Fruit fly (Drosophila melanogaster): ENCODE results near the gene Nhe3.

The Nhe3 gene

dm6 chr2L:6698387-6698786 is 14.2 kb upstream of the Nhe3 start (continued):
- TF ChIP-seq CG12942 (GFP tag; optimal IDR thresholded peaks at IDR 0.05), result peak; percentile 2
- TF ChIP-seq CG17361 (GFP tag; IDR thresholded peaks at IDR 0.05), result peak; percentile 39; the same call in 1 of the 3 replicates
- peak; percentile 58 for TF ChIP-seq CG15269 (tag; optimal IDR thresholded peaks at IDR 0.05)
- TF ChIP-seq C15 (GFP tag; IDR thresholded peaks at IDR 0.05), result no peak
- TF ChIP-seq CG14965 (GFP tag; optimal IDR thresholded peaks at IDR 0.05; ENCODE audit: borderline replicate concordance), result no peak
- peak; percentile 58 for TF ChIP-seq CG7839 (tag; optimal IDR thresholded peaks at IDR 0.05)
- TF ChIP-seq Nf-YA (GFP tag; IDR thresholded peaks at IDR 0.05), result no peak
- no peak for TF ChIP-seq Deaf1 (tag; optimal IDR thresholded peaks at IDR 0.05)
- peak; percentile 47 for TF ChIP-seq CG1233 (GFP tag; optimal IDR thresholded peaks at IDR 0.05)
- TF ChIP-seq wor (GFP tag; IDR thresholded peaks at IDR 0.05), result no peak
- TF ChIP-seq Nf-YC (tag; optimal IDR thresholded peaks at IDR 0.05), result no peak
- no peak for TF ChIP-seq Tbp (GFP tag; optimal IDR thresholded peaks at IDR 0.05)
- no peak; the same call in 1 of the 2 replicates for TF ChIP-seq CG32532 (GFP tag; IDR thresholded peaks at IDR 0.05)
- peak; percentile 62 for TF ChIP-seq CG9727 (GFP tag; optimal IDR thresholded peaks at IDR 0.05)
- TF ChIP-seq CG33213 (GFP tag; optimal IDR thresholded peaks at IDR 0.05), result peak; percentile 12
- TF ChIP-seq CG18764 (GFP tag; optimal IDR thresholded peaks at IDR 0.05), result peak; percentile 7
- TF ChIP-seq CG18011 (GFP tag; optimal IDR thresholded peaks at IDR 0.05), result no peak
- no peak for TF ChIP-seq Awh (GFP tag; IDR thresholded peaks at IDR 0.05)
- TF ChIP-seq CG11696 (GFP tag; IDR thresholded peaks at IDR 0.05), result no peak
- TF ChIP-seq HLH54F (GFP tag; optimal IDR thresholded peaks at IDR 0.05), result peak; percentile 12
- peak; percentile 48 for TF ChIP-seq lab (GFP tag; optimal IDR thresholded peaks at IDR 0.05)
- no peak for TF ChIP-seq al (GFP tag; IDR thresholded peaks at IDR 0.05)
- TF ChIP-seq CG17359 (tag; optimal IDR thresholded peaks at IDR 0.05), result peak; percentile 31
- no peak for TF ChIP-seq odd (GFP tag; optimal IDR thresholded peaks at IDR 0.05)
- no peak for TF ChIP-seq pb (GFP tag; optimal IDR thresholded peaks at IDR 0.05)
- no peak for TF ChIP-seq CG12744 (GFP tag; optimal IDR thresholded peaks at IDR 0.05)
- TF ChIP-seq CG3163 (GFP tag; optimal IDR thresholded peaks at IDR 0.05), result no peak
- TF ChIP-seq CG11695 (GFP tag; IDR thresholded peaks at IDR 0.05), result peak; percentile 20; the same call in 1 of the 3 replicates
- no peak for TF ChIP-seq chinmo (GFP tag; IDR thresholded peaks at IDR 0.05; ENCODE audit: partially characterized antibody)
- peak; percentile 40 for TF ChIP-seq lbe (GFP tag; optimal IDR thresholded peaks at IDR 0.05)
- peak; percentile 31; the same call in 1 of the 2 replicates for TF ChIP-seq ap (GFP tag; IDR thresholded peaks at IDR 0.05)
- TF ChIP-seq sug (tag; optimal IDR thresholded peaks at IDR 0.05), result no peak
- no peak for TF ChIP-seq yki (optimal IDR thresholded peaks at IDR 0.05)
- no peak for TF ChIP-seq fu2 (GFP tag; optimal IDR thresholded peaks at IDR 0.05)
- TF ChIP-seq sens-2 (GFP tag; IDR thresholded peaks at IDR 0.05), result peak; percentile 42; the same call in 1 of the 2 replicates
- TF ChIP-seq fd102C (GFP tag; optimal IDR thresholded peaks at IDR 0.05), result no peak
- TF ChIP-seq Ravus (GFP tag; IDR thresholded peaks at IDR 0.05), result no peak
- no peak for TF ChIP-seq CG10274 (GFP tag; optimal IDR thresholded peaks at IDR 0.05)
- TF ChIP-seq CG9932 (GFP tag; IDR thresholded peaks at IDR 0.05), result peak; percentile 37; the same call in 1 of the 2 replicates
- no peak; the same call in 1 of the 2 replicates for TF ChIP-seq CG10366 (GFP tag; IDR thresholded peaks at IDR 0.05)
- no peak for TF ChIP-seq cwo (GFP tag; optimal IDR thresholded peaks at IDR 0.05)
- peak; percentile 40 for TF ChIP-seq CG12391 (tag; optimal IDR thresholded peaks at IDR 0.05)
- no peak for TF ChIP-seq hb (GFP tag; IDR thresholded peaks at IDR 0.05; ENCODE audit: partially characterized antibody)
- TF ChIP-seq CG12299 (tag; optimal IDR thresholded peaks at IDR 0.05), result no peak
- TF ChIP-seq gt (GFP tag; IDR thresholded peaks at IDR 0.05), result no peak
- TF ChIP-seq fd3F (GFP tag; optimal IDR thresholded peaks at IDR 0.05), result peak; percentile 7
- no peak for TF ChIP-seq twi (tag; optimal IDR thresholded peaks at IDR 0.05)
- TF ChIP-seq Mes4 (GFP tag; optimal IDR thresholded peaks at IDR 0.05), result no peak
- TF ChIP-seq so (GFP tag; IDR thresholded peaks at IDR 0.05), result no peak
- TF ChIP-seq Side (GFP tag; optimal IDR thresholded peaks at IDR 0.05), result no peak
- TF ChIP-seq CG11085 (GFP tag; IDR thresholded peaks at IDR 0.05), result 0 out of 2 replicates have a peak, but pooled peaks have one; percentile 18
- TF ChIP-seq CG1529 (GFP tag; optimal IDR thresholded peaks at IDR 0.05), result no peak
